Worm (Caenorhabditis elegans): ENCODE measurements around the gene srbc-20.

DNA sequence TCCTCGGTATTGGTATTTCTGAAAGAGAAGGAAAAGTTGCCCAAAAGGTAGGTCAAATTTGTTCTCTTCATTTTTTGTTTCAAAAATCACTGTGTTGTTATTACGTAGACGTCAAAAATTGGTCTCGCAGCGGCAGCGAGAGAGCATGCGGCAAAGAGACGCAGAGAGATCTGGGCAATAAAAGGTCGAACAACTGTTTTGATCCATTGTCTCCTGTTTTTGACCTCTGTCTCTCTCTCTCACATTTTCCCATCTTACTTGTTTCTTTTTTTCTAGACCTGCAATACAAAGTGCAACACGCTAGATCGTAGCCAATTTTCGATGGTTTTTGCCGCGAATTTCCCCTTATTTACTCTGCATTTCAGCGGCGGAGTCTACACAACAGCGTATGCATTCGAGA lies 20.3 kb upstream of the srbc-20 start:
- TF ChIP-seq cog-1 (tag; optimal IDR thresholded peaks at IDR 0.05), result no peak
- 0 out of 2 replicates have a peak, but pooled peaks have one; percentile 19 for TF ChIP-seq T22C8.4 (GFP tag; IDR thresholded peaks at IDR 0.05)
- no peak for TF ChIP-seq flt-1 (GFP tag; IDR thresholded peaks at IDR 0.05)
- no peak for TF ChIP-seq ztf-23 (GFP tag; IDR thresholded peaks at IDR 0.05)
- TF ChIP-seq ref-1 (GFP tag; conservative IDR thresholded peaks at IDR 0.05), result no peak
- no peak for TF ChIP-seq klf-2 (GFP tag; conservative IDR thresholded peaks at IDR 0.05)
- no peak for TF ChIP-seq tab-1 (GFP tag; IDR thresholded peaks at IDR 0.05)

Data from whole organism, midembryonic.